Worm (Caenorhabditis elegans) whole organism, mixed stage, embryonic: ENCODE data around the gene C55C3.6.

ENCODE experiments used
- M03D4.4 ChIP-seq: sonication (generic microtip); optimal IDR thresholded peaks from 2 replicates; lab custom pipeline; 2017; ENCODE audit warnings: mild to moderate bottlenecking, missing genetic modification characterization, missing compliant biosample characterization
- nhr-237 ChIP-seq: fragments of 150-350 bp; optimal IDR thresholded peaks from 2 replicates; lab custom pipeline; 2014; ENCODE audit warnings: missing biosample characterization, missing genetic modification characterization
- ztf-11 ChIP-seq: fragments of 150-350 bp; optimal IDR thresholded peaks from 2 replicates; lab custom pipeline; 2014; ENCODE audit warnings: missing biosample characterization, missing genetic modification characterization

DNA sequence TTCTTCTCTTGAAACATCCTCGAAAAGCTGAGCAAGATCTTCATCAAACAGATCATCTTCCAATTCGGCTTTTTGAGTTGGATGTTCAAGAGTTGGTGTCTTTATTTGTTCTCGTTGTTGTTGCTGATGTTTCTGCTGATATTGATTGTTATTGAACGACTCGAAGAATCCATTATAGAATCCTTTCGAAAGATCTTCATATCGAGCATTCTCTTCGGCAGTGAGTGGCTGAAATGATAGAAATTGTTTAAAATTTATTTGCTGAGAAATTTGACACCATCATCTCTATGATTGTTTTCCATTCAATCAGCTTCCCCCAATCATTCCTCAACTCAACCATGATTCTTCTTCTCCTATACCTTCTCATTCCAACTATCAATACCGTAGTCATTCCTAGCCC is 29.3 kb upstream of the C55C3.6 start, which contains the start of gene clec-178:
- TF ChIP-seq nhr-237 (tag; lab: Kevin White, UChicago) (no peak), M03D4.4 (no peak), ztf-11 (tag; lab: Kevin White, UChicago) (no peak)
